Fruit fly (Drosophila melanogaster): Measurements from ENCODE around the gene prg.

- TF ChIP-seq CG33017 (tag; optimal IDR thresholded peaks at IDR 0.05) (no peak), CG14711 (tag; optimal IDR thresholded peaks at IDR 0.05) (no peak), CG5204 (GFP tag; optimal IDR thresholded peaks at IDR 0.05) (no peak)
Measured at dm6 chr2L:8442147-8442546, 22.1 kb upstream of the prg start, which contains the start of gene CG31897.

Data from whole organism, adult.